Fruit fly (Drosophila melanogaster) whole organism, embryonic: ENCODE measurements around the gene Cpr92A.

Experiments
- B-H1 ChIP-seq: fragments of 200-800 bp; sonication (Bioruptor generic); IDR thresholded peaks from 3 replicates; pipeline ENCODE4 v1.3.6; 2022; ENCODE audit warnings: missing biosample characterization, missing genetic modification characterization
- CG11398 ChIP-seq: fragments of 200-800 bp; sonication (Bioruptor generic); optimal IDR thresholded peaks from 2 replicates; lab custom pipeline; 2016; ENCODE audit warnings: missing biosample characterization, missing genetic modification characterization
- CG12155 ChIP-seq: fragments of 200-800 bp; sonication (Bioruptor generic); optimal IDR thresholded peaks from 3 replicates; lab custom pipeline; 2016; ENCODE audit warnings: missing biosample characterization, missing genetic modification characterization
- CG12659 ChIP-seq: fragments of 200-800 bp; sonication (Bioruptor generic); optimal IDR thresholded peaks from 3 replicates; lab custom pipeline; 2017; ENCODE audit warnings: mild to moderate bottlenecking, missing biosample characterization, missing genetic modification reagents, missing genetic modification characterization
- CG12769 ChIP-seq: fragments of 200-800 bp; sonication (Bioruptor generic); optimal IDR thresholded peaks from 2 replicates; lab custom pipeline; 2019; ENCODE audit warnings: missing biosample characterization, mild to moderate bottlenecking, missing genetic modification characterization, moderate library complexity
- CG13775 ChIP-seq: fragments of 200-800 bp; sonication (Bioruptor generic); optimal IDR thresholded peaks from 3 replicates; lab custom pipeline; 2017; ENCODE audit warnings: missing biosample characterization, mild to moderate bottlenecking, missing genetic modification characterization
- CG14014 ChIP-seq: fragments of 200-800 bp; sonication (Bioruptor generic); IDR thresholded peaks from 2 replicates; pipeline ENCODE4 v1.3.6; 2022; ENCODE audit warnings: missing biosample characterization, missing genetic modification characterization
- CG1529 ChIP-seq: fragments of 200-800 bp; sonication (Bioruptor generic); optimal IDR thresholded peaks from 3 replicates; lab custom pipeline; 2018; ENCODE audit warnings: missing biosample characterization, missing genetic modification characterization
- CG16863 ChIP-seq: fragments of 200-800 bp; sonication (Bioruptor generic); optimal IDR thresholded peaks from 3 replicates; lab custom pipeline; 2016; ENCODE audit warnings: missing biosample characterization, missing genetic modification characterization
- CG17328 ChIP-seq: fragments of 200-800 bp; sonication (Bioruptor generic); IDR thresholded peaks from 2 replicates; pipeline ENCODE4 v1.3.6; 2022; ENCODE audit warnings: missing biosample characterization, missing genetic modification characterization
- CG17385 ChIP-seq: fragments of 200-800 bp; sonication (Bioruptor generic); optimal IDR thresholded peaks from 3 replicates; lab custom pipeline; 2018; ENCODE audit warnings: missing biosample characterization, mild to moderate bottlenecking, missing genetic modification characterization
- CG17568 ChIP-seq: fragments of 200-800 bp; sonication (Bioruptor generic); optimal IDR thresholded peaks from 2 replicates; lab custom pipeline; 2018; ENCODE audit warnings: missing biosample characterization, mild to moderate bottlenecking, missing genetic modification characterization, moderate library complexity
- CG18011 ChIP-seq: fragments of 200-800 bp; sonication (Bioruptor generic); optimal IDR thresholded peaks from 2 replicates; lab custom pipeline; 2017; ENCODE audit warnings: missing biosample characterization, missing genetic modification characterization, mild to moderate bottlenecking, moderate library complexity, missing genotype
- CG34422 ChIP-seq: fragments of 200-800 bp; sonication (Bioruptor generic); IDR thresholded peaks from 3 replicates; pipeline ENCODE4 v1.3.6; 2022; ENCODE audit warnings: missing biosample characterization, missing genetic modification characterization
- CG3838 ChIP-seq: fragments of 200-800 bp; sonication (Bioruptor generic); optimal IDR thresholded peaks from 3 replicates; lab custom pipeline; 2016; ENCODE audit warnings: missing biosample characterization, missing genetic modification characterization
- CG3995 ChIP-seq: fragments of 200-800 bp; sonication (Bioruptor generic); optimal IDR thresholded peaks from 3 replicates; lab custom pipeline; 2016; ENCODE audit warnings: missing biosample characterization, missing genetic modification characterization
- CG4707 ChIP-seq: fragments of 200-800 bp; sonication (Bioruptor generic); optimal IDR thresholded peaks from 2 replicates; lab custom pipeline; 2018; ENCODE audit warnings: missing biosample characterization, mild to moderate bottlenecking, missing genetic modification characterization, moderate library complexity
- CG6175 ChIP-seq: fragments of 200-800 bp; sonication (Bioruptor generic); IDR thresholded peaks from 3 replicates; pipeline ENCODE4 v1.3.6; 2022; ENCODE audit warnings: missing biosample characterization, missing genetic modification characterization
- CG7963 ChIP-seq: fragments of 200-800 bp; sonication (Bioruptor generic); IDR thresholded peaks from 3 replicates; pipeline ENCODE4 v1.3.6; 2022; ENCODE audit warnings: missing biosample characterization, missing genetic modification characterization; ENCODE audit not compliant: partially characterized antibody
- CG9727 ChIP-seq: fragments of 200-800 bp; sonication (Bioruptor generic); optimal IDR thresholded peaks from 3 replicates; lab custom pipeline; 2017; ENCODE audit warnings: missing biosample characterization, mild to moderate bottlenecking, missing genetic modification characterization
- Dll ChIP-seq: fragments of 200-800 bp; sonication (Bioruptor generic); IDR thresholded peaks from 4 replicates; pipeline ENCODE4 v1.3.6; 2022; ENCODE audit warnings: missing biosample characterization, missing genetic modification characterization; ENCODE audit not compliant: partially characterized antibody
- H15 ChIP-seq: fragments of 200-800 bp; sonication (Bioruptor generic); IDR thresholded peaks from 3 replicates; pipeline ENCODE4 v1.3.6; 2022; ENCODE audit warnings: missing biosample characterization, missing genetic modification characterization
- MBD-R2 ChIP-seq: fragments of 200-800 bp; sonication (Bioruptor generic); IDR thresholded peaks from 2 replicates; pipeline ENCODE4 v1.3.6; 2022; ENCODE audit warnings: missing biosample characterization, missing genetic modification characterization
- MTF-1 ChIP-seq: fragments of 200-800 bp; sonication (Bioruptor generic); optimal IDR thresholded peaks from 2 replicates; lab custom pipeline; 2018; ENCODE audit warnings: missing biosample characterization, mild to moderate bottlenecking, missing genetic modification characterization, borderline replicate concordance
- Neu2 ChIP-seq: fragments of 200-800 bp; sonication (Bioruptor generic); optimal IDR thresholded peaks from 3 replicates; lab custom pipeline; 2016; ENCODE audit warnings: missing biosample characterization, missing genetic modification characterization, borderline replicate concordance
- PHDP ChIP-seq: fragments of 200-800 bp; sonication (Bioruptor generic); optimal IDR thresholded peaks from 3 replicates; lab custom pipeline; 2018; ENCODE audit warnings: missing biosample characterization, mild to moderate bottlenecking, missing genetic modification characterization, moderate library complexity
- Sin3A ChIP-seq: fragments of >200 bp; optimal IDR thresholded peaks from 2 replicates; lab custom pipeline; 2018
- Sox102F ChIP-seq: fragments of 200-800 bp; sonication (Bioruptor generic); optimal IDR thresholded peaks from 2 replicates; lab custom pipeline; 2018; ENCODE audit warnings: missing biosample characterization, mild to moderate bottlenecking, missing genetic modification characterization, moderate library complexity
- TFAM ChIP-seq: fragments of 200-800 bp; sonication (Bioruptor generic); optimal IDR thresholded peaks from 2 replicates; lab custom pipeline; 2017; ENCODE audit warnings: missing biosample characterization, missing genetic modification characterization, inconsistent platforms
- Usf ChIP-seq: fragments of 200-800 bp; sonication (Bioruptor generic); optimal IDR thresholded peaks from 2 replicates; lab custom pipeline; 2017; ENCODE audit warnings: missing genotype, missing biosample characterization, missing genetic modification characterization
- ap ChIP-seq: fragments of 200-800 bp; sonication (Bioruptor generic); IDR thresholded peaks from 2 replicates; pipeline ENCODE4 v1.3.6; 2022; ENCODE audit warnings: missing biosample characterization, missing genetic modification characterization
- ase ChIP-seq: fragments of 200-800 bp; sonication (Bioruptor generic); IDR thresholded peaks from 3 replicates; pipeline ENCODE4 v1.3.6; 2022; ENCODE audit warnings: missing biosample characterization, missing genetic modification characterization
- bab2 ChIP-seq: fragments of 200-800 bp; sonication (Bioruptor generic); optimal IDR thresholded peaks from 2 replicates; lab custom pipeline; 2016; ENCODE audit warnings: missing biosample characterization, missing genetic modification characterization
- ci ChIP-seq: fragments of 200-800 bp; sonication (Bioruptor generic); IDR thresholded peaks from 3 replicates; pipeline ENCODE4 v1.3.6; 2022; ENCODE audit warnings: missing biosample characterization, missing genetic modification characterization
- ems ChIP-seq: fragments of 200-800 bp; sonication (Bioruptor generic); optimal IDR thresholded peaks from 3 replicates; lab custom pipeline; 2016; ENCODE audit warnings: missing biosample characterization, missing genetic modification characterization
- en ChIP-seq: fragments of 200-800 bp; sonication (Bioruptor generic); optimal IDR thresholded peaks from 2 replicates; lab custom pipeline; 2016; ENCODE audit warnings: missing biosample characterization, missing genetic modification characterization
- fd64A ChIP-seq: fragments of 200-800 bp; sonication (Bioruptor generic); optimal IDR thresholded peaks from 3 replicates; lab custom pipeline; 2018; ENCODE audit warnings: missing biosample characterization, mild to moderate bottlenecking, missing genetic modification characterization
- fu2 ChIP-seq: fragments of 200-800 bp; sonication (Bioruptor generic); optimal IDR thresholded peaks from 2 replicates; lab custom pipeline; 2016; ENCODE audit warnings: missing biosample characterization, missing genetic modification characterization
- kah ChIP-seq: fragments of 200-800 bp; sonication (Bioruptor generic); optimal IDR thresholded peaks from 2 replicates; lab custom pipeline; 2018; ENCODE audit warnings: missing biosample characterization, mild to moderate bottlenecking, missing genetic modification characterization
- luna ChIP-seq: fragments of 200-800 bp; sonication (Bioruptor generic); optimal IDR thresholded peaks from 2 replicates; lab custom pipeline; 2016; ENCODE audit warnings: missing biosample characterization, missing genetic modification characterization
- p53 ChIP-seq: fragments of 200-800 bp; sonication (Bioruptor generic); optimal IDR thresholded peaks from 2 replicates; lab custom pipeline; 2016; ENCODE audit warnings: missing biosample characterization, missing genetic modification characterization
- pros ChIP-seq: fragments of 200-800 bp; sonication (Bioruptor generic); optimal IDR thresholded peaks from 3 replicates; lab custom pipeline; 2019; ENCODE audit warnings: missing biosample characterization, mild to moderate bottlenecking, missing genetic modification characterization, moderate library complexity
- salm ChIP-seq: fragments of 200-800 bp; sonication (Bioruptor generic); optimal IDR thresholded peaks from 2 replicates; lab custom pipeline; 2018; ENCODE audit warnings: missing biosample characterization, mild to moderate bottlenecking, missing genetic modification characterization
- sc ChIP-seq, 3 experiments: fragments of >200 bp in 2 of 3; fragments of 200-800 bp in 1 of 3; sonication (Bioruptor generic) in 1 of 3; optimal IDR thresholded peaks; 2 replicates in 2 of 3; 3 replicates in 1 of 3; lab custom pipeline; 2017; ENCODE audit warnings: mild to moderate bottlenecking in 1 of 3, missing biosample characterization in 1 of 3, missing genetic modification characterization in 1 of 3, missing genetic modification reagents in 1 of 3
- stwl ChIP-seq: fragments of 200-800 bp; sonication (Bioruptor generic); optimal IDR thresholded peaks from 3 replicates; lab custom pipeline; 2018; ENCODE audit warnings: missing biosample characterization, mild to moderate bottlenecking, missing genetic modification characterization, moderate library complexity
- tna ChIP-seq: fragments of 200-800 bp; sonication (Bioruptor generic); IDR thresholded peaks from 2 replicates; pipeline ENCODE4 v1.3.6; 2022; ENCODE audit warnings: missing biosample characterization, missing genetic modification characterization; ENCODE audit not compliant: partially characterized antibody
- twi ChIP-seq: fragments of 200-800 bp; optimal IDR thresholded peaks from 2 replicates; lab custom pipeline; 2019; ENCODE audit warnings: missing biosample characterization, mild to moderate bottlenecking, missing genetic modification characterization, moderate library complexity
- vfl ChIP-seq: fragments of 200-800 bp; sonication (Bioruptor generic); optimal IDR thresholded peaks from 2 replicates; lab custom pipeline; 2016; ENCODE audit warnings: missing biosample characterization, missing genetic modification characterization
- wek ChIP-seq: fragments of 200-800 bp; sonication (Bioruptor generic); optimal IDR thresholded peaks from 3 replicates; lab custom pipeline; 2018; ENCODE audit warnings: missing biosample characterization, mild to moderate bottlenecking, missing genetic modification characterization, moderate library complexity
- yki ChIP-seq: fragments of >200 bp; optimal IDR thresholded peaks from 3 replicates; lab custom pipeline; 2018

Cpr92A gene

DNA sequence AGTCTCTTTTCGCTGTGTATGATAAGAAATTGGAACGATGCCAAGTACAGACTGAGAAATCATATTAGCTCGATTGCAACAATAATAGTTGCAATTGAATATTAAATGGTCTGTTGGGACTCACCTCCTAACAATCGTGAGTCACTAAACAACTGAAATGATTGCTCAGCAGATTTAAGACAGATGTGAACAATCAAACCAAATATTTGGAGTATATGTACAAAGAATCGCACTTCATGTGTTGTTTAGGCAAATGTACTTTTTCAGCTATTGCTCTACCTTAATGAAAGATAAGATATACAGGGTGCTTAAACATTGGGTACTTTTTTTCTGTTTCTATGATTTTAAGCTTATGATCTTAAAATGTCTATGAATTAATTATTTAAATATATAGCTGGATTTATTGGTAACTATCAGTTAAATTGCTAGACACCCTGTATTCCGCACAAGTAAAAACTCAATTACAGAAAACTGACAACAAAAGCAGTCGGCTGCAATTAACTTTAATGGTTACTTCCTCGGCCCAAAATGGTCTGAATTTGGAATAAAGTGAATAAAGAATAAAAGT, 42.8 kb upstream of the Cpr92A start (continued):
- peak; percentile 78 for TF ChIP-seq B-H1
- TF ChIP-seq MTF-1 (GFP tag; lab: Kevin White, UChicago), result peak; percentile 75
- peak; percentile 34 for TF ChIP-seq twi (tag; lab: Kevin White, UChicago)
- peak; percentile 85 for TF ChIP-seq kah (GFP tag; lab: Kevin White, UChicago)
- TF ChIP-seq CG3838 (GFP tag; lab: Kevin White, UChicago), result no peak
- peak; percentile 56 for TF ChIP-seq wek
- TF ChIP-seq yki (lab: Kevin White, UChicago), result no peak
- peak; percentile 38 for TF ChIP-seq CG3995 (GFP tag; lab: Kevin White, UChicago)
- peak; percentile 85 for TF ChIP-seq CG9727 (GFP tag; lab: Kevin White, UChicago)
- TF ChIP-seq CG17568 (GFP tag; lab: Kevin White, UChicago), result peak; percentile 83
- peak; percentile 54 for TF ChIP-seq CG12769 (tag; lab: Kevin White, UChicago)
- TF ChIP-seq CG16863 (GFP tag; lab: Kevin White, UChicago), result no peak
- TF ChIP-seq Neu2 (GFP tag; lab: Kevin White, UChicago), result no peak
- TF ChIP-seq H15, result peak; percentile 84
- TF ChIP-seq bab2 (GFP tag; lab: Kevin White, UChicago), result peak; percentile 83
- peak; percentile 76 for TF ChIP-seq CG17385
- TF ChIP-seq Usf (GFP tag; lab: Kevin White, UChicago), result peak; percentile 32
- peak; percentile 69; the same call in 2 of the 3 replicates for TF ChIP-seq CG6175 (GFP tag; lab: Robert Waterston, UW)
- no peak for TF ChIP-seq CG7963 (GFP tag; lab: Robert Waterston, UW)
- TF ChIP-seq ase (GFP tag; lab: Robert Waterston, UW), result peak; percentile 85; the same call in 2 of the 3 replicates
- no peak for TF ChIP-seq fu2 (GFP tag; lab: Kevin White, UChicago)
- TF ChIP-seq CG18011 (GFP tag; lab: Kevin White, UChicago), result peak; percentile 19
- TF ChIP-seq p53 (GFP tag; lab: Kevin White, UChicago), result no peak
- TF ChIP-seq CG12659 (GFP tag; lab: Kevin White, UChicago), result peak; percentile 81
- peak; percentile 89 for TF ChIP-seq CG17328 (GFP tag; lab: Robert Waterston, UW)
- peak; percentile 50 for TF ChIP-seq fd64A (GFP tag; lab: Kevin White, UChicago)
- peak; percentile 5 for TF ChIP-seq pros (GFP tag; lab: Kevin White, UChicago)
- no peak for TF ChIP-seq Sin3A (lab: Kevin White, UChicago)
- TF ChIP-seq CG12155, result peak; percentile 61
- peak; percentile 93 for TF ChIP-seq Sox102F (GFP tag; lab: Kevin White, UChicago)
- peak; percentile 58; the same call in 1 of the 2 replicates for TF ChIP-seq MBD-R2 (GFP tag; lab: Robert Waterston, UW)
- no peak for TF ChIP-seq TFAM
- peak; percentile 76 for TF ChIP-seq CG13775 (GFP tag; lab: Kevin White, UChicago)
- TF ChIP-seq Dll (GFP tag; lab: Robert Waterston, UW), result no peak
- TF ChIP-seq CG11398, result peak; percentile 40
- TF ChIP-seq CG1529, result peak; percentile 82
- TF ChIP-seq vfl (GFP tag; lab: Kevin White, UChicago), result no peak
- TF ChIP-seq PHDP (tag; lab: Kevin White, UChicago), result peak; percentile 96
- TF ChIP-seq ap (GFP tag; lab: Robert Waterston, UW), result peak; percentile 73
- peak; percentile 91 for TF ChIP-seq CG34422 (GFP tag; lab: Robert Waterston, UW)
- no peak for TF ChIP-seq sc (optimal IDR thresholded peaks at IDR 0.05; lab: Kevin White, UChicago)
- TF ChIP-seq sc (GFP tag; optimal IDR thresholded peaks at IDR 0.05; lab: Kevin White, UChicago), result peak; percentile 50
- peak; percentile 93 for TF ChIP-seq ci (GFP tag; lab: Robert Waterston, UW)
- TF ChIP-seq CG4707, result peak; percentile 83
- TF ChIP-seq tna (GFP tag; lab: Robert Waterston, UW), result no peak
- peak; percentile 88 for TF ChIP-seq salm (tag; lab: Kevin White, UChicago)
- peak; percentile 94 for TF ChIP-seq CG14014 (GFP tag; lab: Robert Waterston, UW)
- TF ChIP-seq luna (GFP tag; lab: Kevin White, UChicago), result peak; percentile 4
- no peak for TF ChIP-seq en (GFP tag; lab: Kevin White, UChicago)
- peak; percentile 65 for TF ChIP-seq ems
- peak; percentile 15 for TF ChIP-seq stwl (tag; lab: Kevin White, UChicago)
